Worm (Caenorhabditis elegans) whole organism, L4/young adult: ENCODE results near the gene idpc-2.

ENCODE experiments used
- W03F9.2 ChIP-seq: fragments of 150-350 bp; optimal IDR thresholded peaks from 2 replicates; lab custom pipeline; 2014; ENCODE audit warnings: missing biosample characterization, missing genetic modification characterization
- dao-5 ChIP-seq: sonication (generic microtip); optimal IDR thresholded peaks from 2 replicates; lab custom pipeline; 2016; ENCODE audit warnings: missing genotype, missing genetic modification characterization, moderate library complexity, missing compliant biosample characterization
- him-1 ChIP-seq: sonication (generic microtip); optimal IDR thresholded peaks from 2 replicates; lab custom pipeline; 2016; ENCODE audit warnings: missing genotype, missing genetic modification reagents, missing genetic modification characterization, missing compliant biosample characterization

- TF ChIP-seq him-1, result no peak
- no peak for TF ChIP-seq dao-5 (tag; lab: Kevin White, UChicago)
- no peak for TF ChIP-seq W03F9.2
Observed at ce11 chrV:8637666-8638271, 16.7 kb upstream of the idpc-2 start, which contains the start of the genes F28A12.10 and acd-4.
